Worm (Caenorhabditis elegans) whole organism, midembryonic: ENCODE data around the gene ZK622.4.

Source experiments
- T22C8.4 ChIP-seq: fragments of 200-800 bp; sonication (Bioruptor generic); IDR thresholded peaks from 2 replicates; pipeline ENCODE4 v1.3.6; 2022; ENCODE audit warnings: missing genetic modification characterization, missing compliant biosample characterization
- cog-1 ChIP-seq: sonication (generic microtip); optimal IDR thresholded peaks from 2 replicates; lab custom pipeline; 2016; ENCODE audit warnings: missing genetic modification characterization, missing compliant biosample characterization
- flt-1 ChIP-seq: fragments of 200-800 bp; sonication (Bioruptor generic); IDR thresholded peaks from 2 replicates; pipeline ENCODE4 v1.3.6; 2022; ENCODE audit warnings: missing genetic modification characterization, missing compliant biosample characterization
- klf-2 ChIP-seq: fragments of 200-800 bp; sonication (Bioruptor generic); conservative IDR thresholded peaks from 2 replicates; pipeline ENCODE4 v1.3.6; 2022; ENCODE audit warnings: missing genetic modification reagents, missing genetic modification characterization, missing compliant biosample characterization
- med-1 ChIP-seq: sonication (generic microtip); optimal IDR thresholded peaks from 2 replicates; lab custom pipeline; 2017; ENCODE audit warnings: missing genetic modification characterization, mild to moderate bottlenecking, missing compliant biosample characterization, antibody characterized with exemption, missing genetic modification reagents; ENCODE audit not compliant: insufficient read depth
- ref-1 ChIP-seq: fragments of 200-800 bp; sonication (Bioruptor generic); conservative IDR thresholded peaks from 2 replicates; pipeline ENCODE4 v1.3.6; 2022; ENCODE audit warnings: missing genetic modification reagents, missing genetic modification characterization, missing compliant biosample characterization
- tab-1 ChIP-seq: fragments of 200-800 bp; sonication (Bioruptor generic); IDR thresholded peaks from 2 replicates; pipeline ENCODE4 v1.3.6; 2022; ENCODE audit warnings: missing genetic modification characterization, missing compliant biosample characterization
- ztf-23 ChIP-seq: fragments of 200-800 bp; sonication (Bioruptor generic); IDR thresholded peaks from 2 replicates; pipeline ENCODE4 v1.3.6; 2022; ENCODE audit warnings: missing genetic modification reagents, missing genetic modification characterization, missing compliant biosample characterization
- ztf-29 ChIP-seq: fragments of 200-800 bp; sonication (Bioruptor generic); IDR thresholded peaks from 2 replicates; pipeline ENCODE4 v1.3.6; 2022; ENCODE audit warnings: missing genetic modification reagents, missing genetic modification characterization, missing compliant biosample characterization

ZK622.4 gene

DNA sequence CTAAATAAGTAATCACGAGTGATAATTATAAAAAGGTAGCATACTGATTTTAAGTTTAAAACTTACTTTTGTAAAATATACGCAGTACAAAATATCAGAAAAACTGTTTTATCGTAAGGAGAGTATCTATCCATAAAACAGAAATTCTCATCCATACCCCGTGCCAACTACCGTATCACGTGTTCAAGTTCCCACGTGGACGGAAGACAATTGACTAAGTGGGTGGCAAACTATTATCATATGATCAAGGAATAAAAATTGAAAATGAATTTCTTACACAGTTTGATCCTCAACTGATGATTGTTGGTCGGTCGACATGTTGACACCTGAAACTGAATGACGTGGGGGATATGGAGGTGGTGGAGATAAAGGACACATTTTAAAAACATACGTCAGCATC is 10.3 kb upstream of the ZK622.4 start, which contains the start of gene pmt-1:
TSS of gene pmt-1 (minus strand) at position 332 of the 400 bp plus-strand sequence.
- TF ChIP-seq ztf-29 (GFP tag; lab: Robert Waterston, UW) (no peak), ref-1 (GFP tag; lab: Robert Waterston, UW) (no peak), klf-2 (GFP tag; lab: Robert Waterston, UW) (no peak), flt-1 (GFP tag; lab: Robert Waterston, UW) (no peak), cog-1 (no peak), T22C8.4 (GFP tag; lab: Robert Waterston, UW) (no peak), med-1 (no peak), tab-1 (GFP tag; lab: Robert Waterston, UW) (no peak), ztf-23 (GFP tag; lab: Robert Waterston, UW) (no peak)

DNA sequence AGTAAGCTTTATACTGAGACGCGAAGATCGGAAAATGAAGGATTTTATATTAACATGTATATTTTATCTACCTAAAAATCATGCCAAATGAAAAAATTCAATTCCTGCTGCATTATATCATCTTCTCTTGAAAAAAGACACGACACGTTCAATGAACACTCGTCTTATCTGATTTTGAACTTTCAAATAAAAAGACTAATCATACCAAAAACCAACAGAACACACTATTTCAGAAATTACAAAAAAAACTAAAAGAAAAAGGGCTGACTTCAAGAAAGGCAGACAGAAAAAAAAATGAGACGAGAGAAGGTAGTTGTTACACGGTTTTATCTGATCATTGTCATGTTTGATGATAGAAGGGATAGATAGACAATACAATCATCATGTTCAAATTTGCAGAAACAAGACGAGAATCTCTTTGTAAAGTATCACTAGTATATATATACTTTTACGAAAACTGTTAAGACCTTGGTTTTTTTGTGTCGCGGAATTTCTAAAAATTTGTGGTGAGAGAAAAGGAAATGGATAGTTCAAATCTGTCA is 9.7 kb upstream of the ZK622.4 start:
- TF ChIP-seq cog-1, result no peak
- TF ChIP-seq ztf-23 (GFP tag; lab: Robert Waterston, UW), result no peak
- TF ChIP-seq tab-1 (GFP tag; lab: Robert Waterston, UW), result no peak
- TF ChIP-seq flt-1 (GFP tag; lab: Robert Waterston, UW), result no peak
- no peak for TF ChIP-seq med-1
- TF ChIP-seq klf-2 (GFP tag; lab: Robert Waterston, UW), result no peak
- TF ChIP-seq T22C8.4 (GFP tag; lab: Robert Waterston, UW), result no peak
- no peak for TF ChIP-seq ztf-29 (GFP tag; lab: Robert Waterston, UW)
- TF ChIP-seq ref-1 (GFP tag; lab: Robert Waterston, UW), result no peak

DNA sequence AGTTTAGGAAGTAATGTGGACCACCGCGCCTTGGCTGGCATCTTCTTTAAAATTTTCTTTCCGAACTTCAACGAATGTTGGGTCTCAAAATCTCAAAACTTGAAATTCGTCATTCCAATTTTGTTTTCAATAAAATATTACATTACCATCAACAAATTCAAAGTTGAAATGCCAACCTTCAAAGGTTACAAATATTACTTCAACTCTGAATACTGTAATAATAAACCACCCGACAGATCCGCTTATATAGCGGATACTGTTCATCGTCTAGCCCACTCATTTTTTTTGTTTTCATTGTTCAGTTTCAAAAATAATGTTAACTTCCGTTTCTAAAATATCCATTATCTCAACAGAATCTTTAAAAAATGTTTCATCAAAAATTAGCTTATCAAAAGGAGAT is 7.5 kb upstream of the ZK622.4 start, which contains the start of gene gur-5:
TSS of gene gur-5 (plus strand) at position 301 of the 400 bp plus-strand sequence.
- no peak for TF ChIP-seq ztf-23 (GFP tag; lab: Robert Waterston, UW)
- TF ChIP-seq klf-2 (GFP tag; lab: Robert Waterston, UW), result no peak
- no peak for TF ChIP-seq tab-1 (GFP tag; lab: Robert Waterston, UW)
- TF ChIP-seq ref-1 (GFP tag; lab: Robert Waterston, UW), result no peak
- no peak for TF ChIP-seq T22C8.4 (GFP tag; lab: Robert Waterston, UW)
- no peak for TF ChIP-seq med-1
- TF ChIP-seq ztf-29 (GFP tag; lab: Robert Waterston, UW), result no peak
- no peak for TF ChIP-seq cog-1
- no peak for TF ChIP-seq flt-1 (GFP tag; lab: Robert Waterston, UW)

DNA sequence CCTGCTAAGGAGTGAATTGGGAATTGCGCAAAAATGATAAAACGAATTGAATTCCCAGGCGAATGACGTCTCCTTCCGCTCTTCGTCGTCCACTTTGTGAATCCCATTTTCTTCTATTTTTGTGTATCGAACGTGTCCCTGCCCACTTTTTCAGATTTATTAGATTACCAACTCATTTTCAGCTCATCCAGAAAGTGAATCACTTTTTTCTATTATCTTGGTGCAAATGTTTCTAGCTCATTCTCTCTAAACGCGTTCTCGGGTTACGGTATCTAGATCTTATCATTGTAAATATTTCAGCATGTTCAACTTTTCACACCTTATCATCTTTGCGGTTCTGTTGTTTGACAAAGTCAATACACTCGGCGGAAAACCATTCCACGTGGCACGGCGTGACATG is 3.4 kb upstream of the ZK622.4 start, which contains the start of gene ZK622.5:
TSS of gene ZK622.5 (plus strand) at position 301 of the 400 bp plus-strand sequence.
- no peak for TF ChIP-seq cog-1
- no peak for TF ChIP-seq med-1
- no peak for TF ChIP-seq ztf-23 (GFP tag; lab: Robert Waterston, UW)
- no peak for TF ChIP-seq flt-1 (GFP tag; lab: Robert Waterston, UW)
- TF ChIP-seq T22C8.4 (GFP tag; lab: Robert Waterston, UW), result no peak
- no peak for TF ChIP-seq tab-1 (GFP tag; lab: Robert Waterston, UW)
- TF ChIP-seq ref-1 (GFP tag; lab: Robert Waterston, UW), result no peak
- TF ChIP-seq ztf-29 (GFP tag; lab: Robert Waterston, UW), result no peak
- TF ChIP-seq klf-2 (GFP tag; lab: Robert Waterston, UW), result no peak

DNA sequence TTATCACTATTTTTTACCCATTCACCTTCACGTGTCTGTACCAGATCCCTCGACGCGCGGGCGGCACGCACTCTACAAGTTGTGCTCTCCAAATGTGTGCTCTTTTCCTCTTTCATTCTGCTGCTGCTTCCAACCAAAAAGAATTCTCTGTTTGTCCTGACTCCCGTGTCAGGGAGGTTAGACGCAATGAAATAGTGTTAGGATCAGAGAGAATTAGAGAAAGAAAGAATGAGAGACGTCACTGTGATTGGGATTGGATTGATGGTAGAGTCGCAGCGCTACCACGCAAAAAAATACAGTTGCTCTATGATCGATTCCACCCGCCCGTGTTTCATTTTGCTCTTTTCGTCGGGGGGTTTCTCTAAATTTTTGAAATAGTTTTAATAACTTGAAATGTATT is 1.5 kb upstream of the ZK622.4 start:
- no peak for TF ChIP-seq klf-2 (GFP tag; lab: Robert Waterston, UW)
- TF ChIP-seq T22C8.4 (GFP tag; lab: Robert Waterston, UW), result no peak
- TF ChIP-seq cog-1, result no peak
- TF ChIP-seq ztf-29 (GFP tag; lab: Robert Waterston, UW), result no peak
- TF ChIP-seq flt-1 (GFP tag; lab: Robert Waterston, UW), result no peak
- no peak for TF ChIP-seq tab-1 (GFP tag; lab: Robert Waterston, UW)
- no peak for TF ChIP-seq ref-1 (GFP tag; lab: Robert Waterston, UW)
- TF ChIP-seq ztf-23 (GFP tag; lab: Robert Waterston, UW), result no peak
- no peak for TF ChIP-seq med-1

DNA sequence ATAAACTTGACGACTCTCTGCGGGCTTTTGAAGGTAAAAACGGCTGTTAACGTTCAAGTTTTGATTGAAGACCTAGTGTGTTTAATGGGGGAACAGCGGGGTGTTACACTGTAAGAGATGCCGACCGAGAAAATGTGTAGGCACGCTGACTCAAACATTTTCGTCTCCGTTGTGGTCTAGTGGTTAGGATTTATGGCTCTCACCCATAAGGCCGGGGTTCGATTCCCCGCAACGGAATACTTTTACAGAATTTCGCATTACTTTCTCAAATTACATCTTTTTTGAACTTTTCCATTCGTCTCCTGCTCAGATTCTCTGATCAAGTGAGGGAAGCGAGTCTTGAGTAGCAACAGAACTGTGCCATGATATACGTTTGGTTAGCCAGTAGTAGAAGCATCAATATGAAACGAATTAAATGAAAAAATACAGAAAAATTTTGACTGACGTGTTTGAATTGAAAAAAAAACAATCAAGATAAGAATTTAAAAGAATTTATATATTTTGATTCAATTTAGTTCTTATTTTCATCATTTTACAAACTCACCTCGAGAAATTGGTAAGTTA is 867 bp downstream of the ZK622.4 start, which contains the start of gene ZK622.1:
TSS of gene ZK622.1 (plus strand) at position 514 of the 564 bp plus-strand sequence.
- TF ChIP-seq med-1, result peak; percentile 36
- TF ChIP-seq ztf-29 (GFP tag; lab: Robert Waterston, UW), result no peak
- TF ChIP-seq T22C8.4 (GFP tag; lab: Robert Waterston, UW), result peak; percentile 55; the same call in 1 of the 2 replicates
- peak; percentile 66; the same call in 1 of the 2 replicates for TF ChIP-seq klf-2 (GFP tag; lab: Robert Waterston, UW)
- TF ChIP-seq cog-1, result peak; percentile 6
- TF ChIP-seq tab-1 (GFP tag; lab: Robert Waterston, UW), result peak; percentile 73
- 0 out of 2 replicates have a peak, but pooled peaks have one; percentile 36 for TF ChIP-seq ztf-23 (GFP tag; lab: Robert Waterston, UW)
- TF ChIP-seq flt-1 (GFP tag; lab: Robert Waterston, UW), result peak; percentile 88
- peak; percentile 67; the same call in 1 of the 2 replicates for TF ChIP-seq ref-1 (GFP tag; lab: Robert Waterston, UW)

DNA sequence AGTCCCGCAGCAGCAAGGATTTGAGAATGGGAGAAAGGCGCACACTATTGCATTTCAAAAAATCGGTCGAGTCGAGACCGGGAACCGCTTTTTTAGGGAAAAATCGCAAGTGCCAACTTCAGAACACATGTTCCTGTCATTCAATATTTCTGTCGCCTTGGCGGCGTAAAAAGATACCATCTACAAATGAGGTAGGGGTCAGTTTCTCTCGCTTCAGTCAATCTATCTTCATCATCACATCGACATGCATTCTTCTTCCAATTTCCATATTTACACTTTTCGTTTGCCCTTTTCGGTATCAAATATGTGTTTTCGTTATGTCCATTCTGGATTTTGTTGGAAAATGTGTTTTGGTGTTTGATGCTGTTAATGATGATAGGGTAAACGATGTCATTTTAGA is 5.2 kb downstream of the ZK622.4 start:
- no peak for TF ChIP-seq T22C8.4 (GFP tag; lab: Robert Waterston, UW)
- no peak for TF ChIP-seq tab-1 (GFP tag; lab: Robert Waterston, UW)
- TF ChIP-seq ref-1 (GFP tag; lab: Robert Waterston, UW), result no peak
- TF ChIP-seq flt-1 (GFP tag; lab: Robert Waterston, UW), result no peak
- no peak for TF ChIP-seq cog-1
- no peak for TF ChIP-seq ztf-29 (GFP tag; lab: Robert Waterston, UW)
- TF ChIP-seq med-1, result no peak
- no peak for TF ChIP-seq klf-2 (GFP tag; lab: Robert Waterston, UW)

DNA sequence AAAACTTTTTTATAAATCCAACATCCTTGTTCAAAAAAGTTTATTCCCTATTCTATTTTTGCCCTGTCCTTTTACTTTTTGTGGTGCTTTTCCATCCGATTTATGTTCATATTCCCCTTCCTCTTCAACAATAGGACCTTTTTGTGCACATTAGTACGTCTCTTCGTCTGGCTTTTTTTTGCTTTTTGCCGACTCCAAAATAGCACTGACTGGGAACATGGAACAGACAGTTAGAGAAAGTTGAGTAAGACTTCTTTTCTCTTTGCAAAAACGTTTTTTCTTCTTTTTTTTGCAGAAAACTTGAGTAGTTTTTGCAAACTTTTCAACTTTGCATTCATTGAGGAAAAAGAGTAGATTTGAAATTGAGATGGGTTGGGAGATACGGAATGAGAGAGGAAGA is 9.3 kb downstream of the ZK622.4 start:
- TF ChIP-seq flt-1 (GFP tag; lab: Robert Waterston, UW) (no peak), ztf-23 (GFP tag; lab: Robert Waterston, UW) (no peak), tab-1 (GFP tag; lab: Robert Waterston, UW) (no peak), klf-2 (GFP tag; lab: Robert Waterston, UW) (no peak)

DNA sequence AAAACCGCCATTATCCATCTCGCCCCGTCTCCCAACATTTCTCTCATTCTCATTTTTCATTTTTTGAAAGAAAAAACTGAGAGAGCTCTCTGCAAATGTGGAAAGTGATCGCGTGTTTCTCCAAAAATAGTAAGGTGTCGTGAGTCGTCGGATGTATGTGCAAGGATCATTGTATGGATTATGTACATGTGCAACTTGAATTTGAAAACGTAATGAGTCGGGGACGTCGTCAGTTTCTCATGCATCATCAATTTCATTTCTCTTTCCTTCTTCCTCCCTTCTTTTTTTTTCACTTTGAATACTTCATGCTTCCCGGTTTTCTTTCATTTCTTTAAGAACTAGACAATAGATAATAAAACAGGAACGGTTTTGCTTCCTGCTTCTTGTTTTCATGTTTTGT is 12.6 kb downstream of the ZK622.4 start:
- TF ChIP-seq ztf-29 (GFP tag; lab: Robert Waterston, UW) (no peak), flt-1 (GFP tag; lab: Robert Waterston, UW) (no peak), T22C8.4 (GFP tag; lab: Robert Waterston, UW) (no peak), cog-1 (no peak), ztf-23 (GFP tag; lab: Robert Waterston, UW) (no peak), ref-1 (GFP tag; lab: Robert Waterston, UW) (no peak), tab-1 (GFP tag; lab: Robert Waterston, UW) (no peak), klf-2 (GFP tag; lab: Robert Waterston, UW) (no peak), med-1 (no peak)
